Fruit fly (Drosophila melanogaster) whole organism, embryonic: Measurements from ENCODE around the gene Sec13.

ENCODE experiments used
- Abd-B ChIP-seq: fragments of 200-800 bp; sonication (Bioruptor generic); optimal IDR thresholded peaks from 2 replicates; lab custom pipeline; 2018; ENCODE audit warnings: missing biosample characterization, mild to moderate bottlenecking, missing genetic modification characterization, moderate library complexity
- Asciz ChIP-seq: fragments of 200-800 bp; sonication (Bioruptor generic); optimal IDR thresholded peaks from 2 replicates; lab custom pipeline; 2017; ENCODE audit warnings: missing biosample characterization, mild to moderate bottlenecking, missing genetic modification characterization, missing genetic modification reagents
- Atf-2 ChIP-seq: fragments of 200-800 bp; sonication (Bioruptor generic); optimal IDR thresholded peaks from 2 replicates; lab custom pipeline; 2016; ENCODE audit warnings: missing biosample characterization, missing genetic modification characterization
- C15 ChIP-seq: fragments of 200-800 bp; sonication (Bioruptor generic); IDR thresholded peaks from 3 replicates; pipeline ENCODE4 v1.3.6; 2022; ENCODE audit warnings: missing biosample characterization, missing genetic modification characterization
- CG10431 ChIP-seq: fragments of 200-800 bp; sonication (Bioruptor generic); optimal IDR thresholded peaks from 3 replicates; lab custom pipeline; 2018; ENCODE audit warnings: missing biosample characterization, mild to moderate bottlenecking, missing genetic modification characterization
- CG11247 ChIP-seq: fragments of 200-800 bp; sonication (Bioruptor generic); IDR thresholded peaks from 2 replicates; pipeline ENCODE4 v1.3.6; 2022; ENCODE audit warnings: missing biosample characterization, missing genetic modification characterization
- CG11504 ChIP-seq: fragments of 200-800 bp; sonication (Bioruptor generic); optimal IDR thresholded peaks from 3 replicates; lab custom pipeline; 2019; ENCODE audit warnings: missing biosample characterization, mild to moderate bottlenecking, missing genetic modification characterization, moderate library complexity
- CG12942 ChIP-seq: fragments of 200-800 bp; sonication (Bioruptor generic); optimal IDR thresholded peaks from 3 replicates; lab custom pipeline; 2016; ENCODE audit warnings: missing biosample characterization, missing genetic modification characterization
- CG14710 ChIP-seq: fragments of 200-800 bp; sonication (Bioruptor generic); optimal IDR thresholded peaks from 3 replicates; lab custom pipeline; 2019; ENCODE audit warnings: missing biosample characterization, mild to moderate bottlenecking, missing genetic modification characterization, moderate library complexity
- CG1647 ChIP-seq: fragments of 200-800 bp; sonication (Bioruptor generic); optimal IDR thresholded peaks from 3 replicates; lab custom pipeline; 2016; ENCODE audit warnings: missing biosample characterization, missing genetic modification characterization
- CG16863 ChIP-seq: fragments of 200-800 bp; sonication (Bioruptor generic); optimal IDR thresholded peaks from 3 replicates; lab custom pipeline; 2016; ENCODE audit warnings: missing biosample characterization, missing genetic modification characterization
- CG18599 ChIP-seq: fragments of 200-800 bp; sonication (Bioruptor generic); optimal IDR thresholded peaks from 3 replicates; lab custom pipeline; 2017; ENCODE audit warnings: missing biosample characterization, missing genetic modification characterization, mild to moderate bottlenecking, moderate library complexity, missing genetic modification reagents
- CG2116 ChIP-seq: fragments of 200-800 bp; sonication (Bioruptor generic); optimal IDR thresholded peaks from 3 replicates; lab custom pipeline; 2018; ENCODE audit warnings: missing biosample characterization, mild to moderate bottlenecking, missing genetic modification characterization
- CG3065 ChIP-seq: fragments of 200-800 bp; sonication (Bioruptor generic); optimal IDR thresholded peaks from 2 replicates; lab custom pipeline; 2016; ENCODE audit warnings: missing biosample characterization, missing genetic modification characterization
- CG34376 ChIP-seq: fragments of 200-800 bp; sonication (Bioruptor generic); optimal IDR thresholded peaks from 2 replicates; lab custom pipeline; 2018; ENCODE audit warnings: missing biosample characterization, mild to moderate bottlenecking, missing genetic modification characterization
- CG7839 ChIP-seq: fragments of 200-800 bp; sonication (Bioruptor generic); optimal IDR thresholded peaks from 3 replicates; lab custom pipeline; 2018; ENCODE audit warnings: missing biosample characterization, mild to moderate bottlenecking, missing genetic modification characterization, moderate library complexity
- CG8388 ChIP-seq: fragments of 200-800 bp; sonication (Bioruptor generic); optimal IDR thresholded peaks from 2 replicates; lab custom pipeline; 2019; ENCODE audit warnings: missing biosample characterization, mild to moderate bottlenecking, missing genetic modification characterization, moderate library complexity
- CG9727 ChIP-seq: fragments of 200-800 bp; sonication (Bioruptor generic); optimal IDR thresholded peaks from 3 replicates; lab custom pipeline; 2017; ENCODE audit warnings: missing biosample characterization, mild to moderate bottlenecking, missing genetic modification characterization
- Chrac-16 ChIP-seq: fragments of 200-800 bp; sonication (Bioruptor generic); optimal IDR thresholded peaks from 3 replicates; lab custom pipeline; 2016; ENCODE audit warnings: missing biosample characterization, missing genetic modification characterization
- Dad ChIP-seq: fragments of 200-800 bp; sonication (Bioruptor generic); optimal IDR thresholded peaks from 3 replicates; lab custom pipeline; 2016; ENCODE audit warnings: missing biosample characterization, missing genetic modification characterization
- NC2β ChIP-seq: fragments of 200-800 bp; sonication (Bioruptor generic); optimal IDR thresholded peaks from 2 replicates; lab custom pipeline; 2016; ENCODE audit warnings: missing biosample characterization, missing genetic modification characterization
- Neu2 ChIP-seq: fragments of 200-800 bp; sonication (Bioruptor generic); optimal IDR thresholded peaks from 3 replicates; lab custom pipeline; 2016; ENCODE audit warnings: missing biosample characterization, missing genetic modification characterization, borderline replicate concordance
- Ptx1 ChIP-seq: fragments of 200-800 bp; sonication (Bioruptor generic); IDR thresholded peaks from 2 replicates; pipeline ENCODE4 v1.3.6; 2022; ENCODE audit warnings: missing biosample characterization, missing genetic modification characterization
- Six4 ChIP-seq: fragments of 200-800 bp; sonication (Bioruptor generic); optimal IDR thresholded peaks from 2 replicates; lab custom pipeline; 2016; ENCODE audit warnings: missing biosample characterization, missing genetic modification characterization
- Spps ChIP-seq: fragments of 200-800 bp; sonication (Bioruptor generic); optimal IDR thresholded peaks from 2 replicates; lab custom pipeline; 2018; ENCODE audit warnings: missing biosample characterization, mild to moderate bottlenecking, missing genetic modification characterization
- Ssrp ChIP-seq: fragments of 200-800 bp; sonication (Bioruptor generic); optimal IDR thresholded peaks from 2 replicates; lab custom pipeline; 2018; ENCODE audit warnings: missing biosample characterization, mild to moderate bottlenecking, missing genetic modification characterization, moderate library complexity
- bab2 ChIP-seq: fragments of 200-800 bp; sonication (Bioruptor generic); optimal IDR thresholded peaks from 2 replicates; lab custom pipeline; 2016; ENCODE audit warnings: missing biosample characterization, missing genetic modification characterization
- chm ChIP-seq: fragments of 200-800 bp; sonication (Bioruptor generic); IDR thresholded peaks from 2 replicates; pipeline ENCODE4 v1.3.6; 2022; ENCODE audit warnings: missing biosample characterization, missing genetic modification characterization
- ci ChIP-seq: fragments of 200-800 bp; sonication (Bioruptor generic); IDR thresholded peaks from 3 replicates; pipeline ENCODE4 v1.3.6; 2022; ENCODE audit warnings: missing biosample characterization, missing genetic modification characterization
- dimm ChIP-seq: fragments of 200-800 bp; sonication (Bioruptor generic); IDR thresholded peaks from 2 replicates; pipeline ENCODE4 v1.3.6; 2022; ENCODE audit warnings: missing biosample characterization, missing genetic modification characterization
- dmrt11E ChIP-seq: fragments of 200-800 bp; sonication (Bioruptor generic); optimal IDR thresholded peaks from 3 replicates; lab custom pipeline; 2018; ENCODE audit warnings: missing biosample characterization, mild to moderate bottlenecking, missing genetic modification characterization, moderate library complexity
- dysf ChIP-seq: fragments of 200-800 bp; sonication (Bioruptor generic); IDR thresholded peaks from 3 replicates; pipeline ENCODE4 v1.3.6; 2022; ENCODE audit warnings: missing biosample characterization, missing genetic modification characterization
- emc ChIP-seq: fragments of 200-800 bp; sonication (Bioruptor generic); optimal IDR thresholded peaks from 2 replicates; lab custom pipeline; 2016; ENCODE audit warnings: missing biosample characterization, missing genetic modification characterization
- ewg ChIP-seq: fragments of 200-800 bp; sonication (Bioruptor generic); optimal IDR thresholded peaks from 3 replicates; lab custom pipeline; 2017; ENCODE audit warnings: mild to moderate bottlenecking, missing biosample characterization, missing genetic modification reagents, missing genetic modification characterization
- fru ChIP-seq: fragments of >200 bp; optimal IDR thresholded peaks from 2 replicates; lab custom pipeline; 2017
- jing ChIP-seq: fragments of 200-800 bp; sonication (Bioruptor generic); optimal IDR thresholded peaks from 2 replicates; lab custom pipeline; 2018; ENCODE audit warnings: missing biosample characterization, mild to moderate bottlenecking, missing genetic modification characterization
- ken ChIP-seq: fragments of 200-800 bp; sonication (Bioruptor generic); IDR thresholded peaks from 3 replicates; pipeline ENCODE4 v1.3.6; 2022; ENCODE audit warnings: missing biosample characterization, missing genetic modification characterization
- mam ChIP-seq: fragments of 200-800 bp; sonication (Bioruptor generic); optimal IDR thresholded peaks from 3 replicates; lab custom pipeline; 2016; ENCODE audit warnings: missing biosample characterization, missing genetic modification characterization
- mirr ChIP-seq: fragments of 200-800 bp; sonication (Bioruptor generic); optimal IDR thresholded peaks from 3 replicates; lab custom pipeline; 2018; ENCODE audit warnings: missing biosample characterization, mild to moderate bottlenecking, missing genetic modification characterization
- nmo ChIP-seq: fragments of 200-800 bp; sonication (Bioruptor generic); optimal IDR thresholded peaks from 2 replicates; lab custom pipeline; 2018; ENCODE audit warnings: missing biosample characterization, mild to moderate bottlenecking, missing genetic modification characterization, moderate library complexity
- onecut ChIP-seq: fragments of 200-800 bp; sonication (Bioruptor generic); IDR thresholded peaks from 2 replicates; pipeline ENCODE4 v1.3.6; 2022; ENCODE audit warnings: missing biosample characterization, missing genetic modification characterization
- pb ChIP-seq: fragments of 200-800 bp; sonication (Bioruptor generic); optimal IDR thresholded peaks from 3 replicates; lab custom pipeline; 2016; ENCODE audit warnings: missing biosample characterization, missing genetic modification characterization
- sim ChIP-seq: fragments of 200-800 bp; sonication (Bioruptor generic); IDR thresholded peaks from 2 replicates; pipeline ENCODE4 v1.3.6; 2022; ENCODE audit warnings: missing biosample characterization, missing genetic modification characterization
- so ChIP-seq: fragments of 200-800 bp; sonication (Bioruptor generic); IDR thresholded peaks from 3 replicates; pipeline ENCODE4 v1.3.6; 2022; ENCODE audit warnings: missing biosample characterization, missing genetic modification characterization
- yki ChIP-seq: fragments of >200 bp; optimal IDR thresholded peaks from 3 replicates; lab custom pipeline; 2018

Sec13 gene

DNA sequence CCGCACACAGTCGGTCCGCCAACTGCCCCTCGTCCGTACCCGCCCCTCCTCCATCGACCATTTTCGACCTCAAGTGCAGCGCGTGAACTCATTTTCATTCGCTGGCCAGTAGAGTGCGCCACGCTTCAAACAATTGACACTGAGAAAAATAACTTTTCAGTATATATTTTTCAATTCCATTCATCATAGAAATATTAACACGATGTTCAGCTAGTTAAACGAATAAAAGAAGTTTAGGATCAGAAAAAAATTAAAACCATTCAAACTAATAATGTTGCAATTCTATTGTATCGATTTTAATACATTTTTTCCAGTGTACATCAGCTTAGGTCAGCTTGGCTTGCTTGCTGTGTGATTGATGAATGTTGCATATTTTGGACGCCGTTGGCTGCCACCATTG lies 30.8 kb downstream of the Sec13 start (continued):
- peak; percentile 66 for TF ChIP-seq Asciz
- peak; percentile 26; the same call in 1 of the 2 replicates for TF ChIP-seq Ptx1 (GFP tag; lab: Robert Waterston, UW)
- TF ChIP-seq CG7839 (tag; lab: Kevin White, UChicago) = peak; percentile 50
- peak; percentile 3 for TF ChIP-seq CG18599
- TF ChIP-seq Chrac-16 (GFP tag; lab: Kevin White, UChicago) = peak; percentile 41
- peak; percentile 49 for TF ChIP-seq CG16863 (GFP tag; lab: Kevin White, UChicago)
- TF ChIP-seq dysf = no peak
- no peak for TF ChIP-seq chm (GFP tag; lab: Robert Waterston, UW)
- 0 out of 2 replicates have a peak, but pooled peaks have one; percentile 7 for TF ChIP-seq dimm (GFP tag; lab: Robert Waterston, UW)
- peak; percentile 61; the same call in 2 of the 3 replicates for TF ChIP-seq ken (GFP tag; lab: Robert Waterston, UW)
- TF ChIP-seq CG12942 (GFP tag; lab: Kevin White, UChicago) = no peak
- TF ChIP-seq NC2β (GFP tag; lab: Kevin White, UChicago) = no peak
- peak; percentile 73 for TF ChIP-seq ci
- no peak for TF ChIP-seq emc (GFP tag; lab: Kevin White, UChicago)
- peak; percentile 6 for TF ChIP-seq Abd-B
- no peak for TF ChIP-seq so (GFP tag; lab: Robert Waterston, UW)
- peak; percentile 38 for TF ChIP-seq CG9727
- TF ChIP-seq fru (lab: Kevin White, UChicago) = no peak
- TF ChIP-seq CG14710 = peak; percentile 45
- no peak for TF ChIP-seq mam (GFP tag; lab: Kevin White, UChicago)
- no peak for TF ChIP-seq Dad (GFP tag; lab: Kevin White, UChicago)
- TF ChIP-seq C15 = no peak
- no peak for TF ChIP-seq CG3065 (GFP tag; lab: Kevin White, UChicago)
- no peak for TF ChIP-seq CG1647 (GFP tag; lab: Kevin White, UChicago)
- peak; percentile 76 for TF ChIP-seq CG11504 (tag; lab: Kevin White, UChicago)
- no peak for TF ChIP-seq Neu2
- TF ChIP-seq CG34376 (GFP tag; lab: Kevin White, UChicago) = no peak
- TF ChIP-seq nmo (GFP tag; lab: Kevin White, UChicago) = peak; percentile 62

DNA sequence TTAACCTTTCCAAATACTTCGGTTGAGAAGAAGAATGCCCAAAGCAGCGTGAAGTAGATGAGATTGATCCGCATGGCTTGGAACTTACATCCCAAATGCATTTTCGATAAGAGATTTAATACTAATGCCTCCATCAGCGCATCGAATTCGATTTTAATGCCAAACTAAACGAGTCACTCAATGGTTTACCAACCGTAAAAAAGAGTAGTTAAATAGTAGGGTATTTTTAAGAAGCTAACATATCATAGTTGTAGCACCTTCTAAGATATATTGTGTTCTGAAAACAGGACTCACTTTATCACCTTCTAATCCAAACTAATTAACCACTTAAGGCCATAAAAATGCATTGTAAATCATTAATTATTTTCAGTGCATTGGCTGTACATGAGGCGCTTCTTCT lies 32.7 kb downstream of the Sec13 start, which contains the start of gene CG31515:
TSS of gene CG31515 (minus strand) at position 101 of the 400 bp plus-strand sequence.
- TF ChIP-seq bab2 (no peak), pb (no peak), jing (GFP tag; lab: Kevin White, UChicago) (no peak), Spps (tag; lab: Kevin White, UChicago) (no peak), dmrt11E (tag; lab: Kevin White, UChicago) (no peak), mirr (GFP tag; lab: Kevin White, UChicago) (no peak), Six4 (GFP tag; lab: Kevin White, UChicago) (no peak), onecut (GFP tag; lab: Robert Waterston, UW) (no peak), CG2116 (GFP tag; lab: Kevin White, UChicago) (no peak), yki (no peak)
- TF ChIP-seq, all 482 proteins: peak for 0

DNA sequence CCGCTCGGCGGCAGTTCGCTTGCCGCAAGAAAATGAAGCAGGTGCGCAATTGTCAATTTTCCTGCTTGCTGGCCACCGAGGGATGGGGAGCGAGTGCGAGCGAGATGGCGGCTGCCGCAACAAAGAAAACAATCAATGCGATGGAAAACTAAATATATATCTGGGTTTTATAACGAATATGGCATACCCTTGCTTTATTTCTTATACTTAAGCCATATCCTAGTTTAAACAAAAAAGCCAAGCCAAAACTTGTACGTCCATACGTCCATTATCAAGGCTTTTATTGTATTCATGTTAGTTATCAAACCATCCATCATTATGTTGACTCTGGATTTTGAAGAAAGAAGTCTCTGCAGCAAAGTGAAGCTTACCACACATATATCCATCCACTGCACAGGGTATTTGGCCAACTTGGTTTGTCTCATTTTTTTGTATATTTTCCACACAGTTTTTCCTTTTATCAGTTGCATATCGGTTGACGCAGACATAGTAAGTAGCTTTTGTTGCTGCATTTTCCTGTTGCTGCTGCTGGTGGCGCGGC lies 34.8 kb downstream of the Sec13 start:
- TF ChIP-seq Ssrp (tag; lab: Kevin White, UChicago) = no peak
- no peak for TF ChIP-seq Atf-2 (GFP tag; lab: Kevin White, UChicago)
- TF ChIP-seq CG10431 = no peak
- no peak for TF ChIP-seq sim (GFP tag; lab: Robert Waterston, UW)
- no peak for TF ChIP-seq CG8388 (GFP tag; lab: Kevin White, UChicago)
- no peak for TF ChIP-seq ewg
- no peak for TF ChIP-seq CG11247 (GFP tag; lab: Robert Waterston, UW)
